Worm (Caenorhabditis elegans): Measurements from ENCODE around the gene moc-3.

DNA sequence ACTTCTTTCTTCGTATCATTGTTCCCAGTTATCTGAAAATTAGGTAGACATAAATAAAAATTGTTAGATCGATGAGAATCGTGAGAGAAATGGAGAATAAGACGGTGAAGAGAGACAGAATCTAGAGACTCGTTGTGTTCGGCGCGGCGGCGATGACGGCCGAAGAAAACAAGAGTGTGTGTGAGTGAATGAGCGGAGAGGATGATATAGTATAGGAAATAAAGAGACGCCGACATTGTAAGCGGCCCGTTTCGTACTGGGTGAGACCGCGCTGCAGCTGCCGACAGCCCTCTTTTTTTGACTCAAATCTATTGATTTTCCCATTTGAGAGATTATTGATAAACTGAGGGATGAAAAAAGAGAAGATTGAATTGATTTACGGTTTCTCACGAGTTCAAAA lies 18.2 kb upstream of the moc-3 start, which contains the start of gene Y42H9AR.4:
- TF ChIP-seq nhr-237 (tag; optimal IDR thresholded peaks at IDR 0.05) (no peak), pha-4 (GFP tag; IDR thresholded peaks at IDR 0.05) (no peak), pha-4 (tag; optimal IDR thresholded peaks at IDR 0.05) (no peak), php-3 (GFP tag; IDR thresholded peaks at IDR 0.05) (no peak), madf-9 (GFP tag; conservative IDR thresholded peaks at IDR 0.05) (0 out of 2 replicates have a peak, but pooled peaks have one; percentile 8), lin-1 (GFP tag; IDR thresholded peaks at IDR 0.05) (no peak), fkh-10 (GFP tag; optimal IDR thresholded peaks at IDR 0.05) (no peak), dmd-8 (GFP tag; IDR thresholded peaks at IDR 0.05) (no peak), ceh-82 (tag; optimal IDR thresholded peaks at IDR 0.05) (no peak), skn-1 (tag; optimal IDR thresholded peaks at IDR 0.05) (no peak), nhr-77 (tag; optimal IDR thresholded peaks at IDR 0.05) (peak; percentile 3), aha-1 (tag) (no peak), pqm-1 (tag; optimal IDR thresholded peaks at IDR 0.05) (no peak), ama-1 (optimal IDR thresholded peaks at IDR 0.05) (no peak)
